Worm (Caenorhabditis elegans) whole organism, L1 larva: Measurements from ENCODE around the gene ddx-23.

Experiments used
- alr-1 ChIP-seq: fragments of 200-800 bp; sonication (Bioruptor generic); optimal IDR thresholded peaks from 2 replicates; lab custom pipeline; 2018; ENCODE audit warnings: borderline replicate concordance, mild to moderate bottlenecking, missing genetic modification characterization, missing compliant biosample characterization
- ceh-63 ChIP-seq: fragments of 200-800 bp; sonication (Bioruptor generic); optimal IDR thresholded peaks from 2 replicates; lab custom pipeline; 2018; ENCODE audit warnings: mild to moderate bottlenecking, missing genetic modification characterization, missing compliant biosample characterization
- irx-1 ChIP-seq: sonication (generic microtip); optimal IDR thresholded peaks from 2 replicates; lab custom pipeline; 2016; ENCODE audit warnings: missing genetic modification characterization, missing compliant biosample characterization
- lin-15B ChIP-seq: fragments of 150-350 bp; sonication (generic microtip); optimal IDR thresholded peaks from 3 replicates; lab custom pipeline; 2014; ENCODE audit warnings: missing biosample characterization, missing genetic modification characterization
- mdl-1 ChIP-seq, 2 experiments: fragments of 150-350 bp; optimal IDR thresholded peaks; 2 replicates each; lab custom pipeline; 2014 to 2017; ENCODE audit warnings: missing biosample characterization in 2 of 2, missing genetic modification characterization in 2 of 2, inconsistent platforms in 1 of 2
- nhr-11 ChIP-seq: fragments of 150-350 bp; optimal IDR thresholded peaks from 2 replicates; lab custom pipeline; 2014; ENCODE audit warnings: missing biosample characterization, missing genetic modification characterization
- nhr-28 ChIP-seq: fragments of 150-350 bp; optimal IDR thresholded peaks from 2 replicates; lab custom pipeline; 2014; ENCODE audit warnings: missing biosample characterization, missing genetic modification characterization
- nhr-47 ChIP-seq: sonication (generic microtip); optimal IDR thresholded peaks from 2 replicates; lab custom pipeline; 2016; ENCODE audit warnings: mild to moderate bottlenecking, missing genetic modification characterization, moderate library complexity, missing compliant biosample characterization
- nhr-71 ChIP-seq: sonication (generic microtip); optimal IDR thresholded peaks from 2 replicates; lab custom pipeline; 2016; ENCODE audit warnings: mild to moderate bottlenecking, missing genetic modification characterization, moderate library complexity, missing compliant biosample characterization
- nhr-76 ChIP-seq: sonication (generic microtip); optimal IDR thresholded peaks from 2 replicates; lab custom pipeline; 2017; ENCODE audit warnings: missing biosample characterization, missing genetic modification characterization
- sox-4 ChIP-seq: sonication (generic microtip); optimal IDR thresholded peaks from 2 replicates; lab custom pipeline; 2016; ENCODE audit warnings: missing genetic modification characterization, missing compliant biosample characterization
- unc-130 ChIP-seq: fragments of 150-350 bp; optimal IDR thresholded peaks from 2 replicates; lab custom pipeline; 2017; ENCODE audit warnings: missing biosample characterization, missing genetic modification characterization, inconsistent platforms
- xbp-1 ChIP-seq: sonication (generic microtip); optimal IDR thresholded peaks from 2 replicates; lab custom pipeline; 2016; ENCODE audit warnings: missing genetic modification characterization, missing compliant biosample characterization

ce11 chrIII:5838159-5839046 lies 14.7 kb downstream of the ddx-23 start:
- TF ChIP-seq alr-1 (tag; lab: Kevin White, UChicago): no peak
- TF ChIP-seq mdl-1 (tag; optimal IDR thresholded peaks at IDR 0.05; lab: Kevin White, UChicago): peak in 1 of 2 experiments; percentile 84
- no peak for TF ChIP-seq nhr-28 (tag; lab: Kevin White, UChicago)
- no peak for TF ChIP-seq xbp-1 (tag; lab: Kevin White, UChicago)
- no peak for TF ChIP-seq irx-1 (tag; lab: Kevin White, UChicago)
- TF ChIP-seq nhr-71 (tag; lab: Kevin White, UChicago): peak; percentile 76
- peak; percentile 18 for TF ChIP-seq nhr-47 (tag; lab: Kevin White, UChicago)
- TF ChIP-seq nhr-76: no peak
- TF ChIP-seq sox-4: no peak
- TF ChIP-seq unc-130 (tag; lab: Kevin White, UChicago): peak; percentile 51
- TF ChIP-seq nhr-11: no peak
- TF ChIP-seq lin-15B: no peak
- TF ChIP-seq ceh-63 (GFP tag; lab: Kevin White, UChicago): no peak
